Worm (Caenorhabditis elegans) whole organism, L2 larva: ENCODE measurements around the gene B0432.11.
A peak's percentile ranks its signal among the peaks of the same experiment; 100 is the strongest.

Experiments used
- C34F6.9 ChIP-seq: fragments of 150-350 bp; optimal IDR thresholded peaks from 2 replicates; lab custom pipeline; 2014; ENCODE audit warnings: missing biosample characterization, missing genetic modification characterization
- F13H6.1 ChIP-seq: sonication (generic microtip); optimal IDR thresholded peaks from 2 replicates; lab custom pipeline; 2016; ENCODE audit warnings: missing genetic modification characterization, missing compliant biosample characterization
- ZK546.5 ChIP-seq: sonication (generic microtip); optimal IDR thresholded peaks from 2 replicates; lab custom pipeline; 2017; ENCODE audit warnings: missing biosample characterization, missing genetic modification characterization
- ceh-16 ChIP-seq: fragments of 150-350 bp; optimal IDR thresholded peaks from 2 replicates; lab custom pipeline; 2014; ENCODE audit warnings: missing biosample characterization, missing genetic modification characterization
- crh-2 ChIP-seq: sonication (generic microtip); optimal IDR thresholded peaks from 2 replicates; lab custom pipeline; 2017; ENCODE audit warnings: missing biosample characterization, missing genetic modification characterization
- dmd-4 ChIP-seq: sonication (generic microtip); optimal IDR thresholded peaks from 2 replicates; lab custom pipeline; 2017; ENCODE audit warnings: missing biosample characterization, missing genetic modification characterization
- elt-1 ChIP-seq: fragments of 150-350 bp; optimal IDR thresholded peaks from 2 replicates; lab custom pipeline; 2014; ENCODE audit warnings: missing biosample characterization, missing genetic modification characterization
- elt-3 ChIP-seq: sonication (generic microtip); optimal IDR thresholded peaks from 2 replicates; lab custom pipeline; 2017; ENCODE audit warnings: missing biosample characterization, missing genetic modification characterization
- fos-1 ChIP-seq: fragments of 150-350 bp; optimal IDR thresholded peaks from 2 replicates; lab custom pipeline; 2014; ENCODE audit warnings: missing biosample characterization, missing genetic modification characterization
- gmeb-1 ChIP-seq: fragments of 150-350 bp; optimal IDR thresholded peaks from 2 replicates; lab custom pipeline; 2014; ENCODE audit warnings: missing biosample characterization, missing genetic modification characterization
- lin-11 ChIP-seq: fragments of 150-350 bp; sonication (generic microtip); optimal IDR thresholded peaks from 2 replicates; lab custom pipeline; 2014; ENCODE audit warnings: missing biosample characterization, missing genetic modification characterization, inconsistent platforms, mixed read lengths
- lin-13 ChIP-seq: fragments of 150-350 bp; optimal IDR thresholded peaks from 2 replicates; lab custom pipeline; 2014; ENCODE audit warnings: missing biosample characterization, missing genetic modification reagents, missing genetic modification characterization
- lin-39 ChIP-seq: fragments of 150-350 bp; optimal IDR thresholded peaks from 2 replicates; lab custom pipeline; 2014; ENCODE audit warnings: missing biosample characterization, missing genetic modification reagents, missing genetic modification characterization
- lsy-2 ChIP-seq, 2 experiments: fragments of 150-350 bp in 1 of 2; sonication (generic microtip) in 1 of 2; optimal IDR thresholded peaks; 2 replicates each; lab custom pipeline; 2014 to 2017; ENCODE audit warnings: missing biosample characterization in 2 of 2, missing genetic modification characterization in 2 of 2
- mab-5 ChIP-seq: fragments of 150-350 bp; optimal IDR thresholded peaks from 2 replicates; lab custom pipeline; 2014; ENCODE audit warnings: missing biosample characterization, missing genetic modification characterization
- mbf-1 ChIP-seq: sonication (generic microtip); optimal IDR thresholded peaks from 2 replicates; lab custom pipeline; 2017; ENCODE audit warnings: missing biosample characterization, missing genetic modification characterization
- mdl-1 ChIP-seq, 2 experiments: fragments of 150-350 bp in 1 of 2; sonication (generic microtip) in 1 of 2; optimal IDR thresholded peaks; 2 replicates each; lab custom pipeline; 2017; ENCODE audit warnings: missing biosample characterization in 2 of 2, missing genetic modification characterization in 2 of 2
- nhr-12 ChIP-seq: fragments of 150-350 bp; optimal IDR thresholded peaks from 2 replicates; lab custom pipeline; 2014; ENCODE audit warnings: missing biosample characterization, missing genetic modification characterization
- nhr-21 ChIP-seq: fragments of 150-350 bp; optimal IDR thresholded peaks from 2 replicates; lab custom pipeline; 2014; ENCODE audit warnings: missing biosample characterization, missing genetic modification characterization
- nhr-237 ChIP-seq: fragments of 150-350 bp; optimal IDR thresholded peaks from 2 replicates; lab custom pipeline; 2014; ENCODE audit warnings: missing biosample characterization, missing genetic modification characterization
- nhr-25 ChIP-seq: fragments of 150-350 bp; sonication (generic microtip); optimal IDR thresholded peaks from 3 replicates; lab custom pipeline; 2014; ENCODE audit warnings: missing biosample characterization, missing genetic modification characterization
- nhr-6 ChIP-seq: fragments of 150-350 bp; optimal IDR thresholded peaks from 2 replicates; lab custom pipeline; 2014; ENCODE audit warnings: missing biosample characterization, missing genetic modification characterization
- nhr-77 ChIP-seq: fragments of 150-350 bp; optimal IDR thresholded peaks from 2 replicates; lab custom pipeline; 2014; ENCODE audit warnings: missing biosample characterization, missing genetic modification characterization
- peb-1 ChIP-seq: fragments of 150-350 bp; optimal IDR thresholded peaks from 2 replicates; lab custom pipeline; 2014; ENCODE audit warnings: missing biosample characterization, missing genetic modification characterization
- sem-4 ChIP-seq: fragments of 150-350 bp; optimal IDR thresholded peaks from 2 replicates; lab custom pipeline; 2014; ENCODE audit warnings: missing biosample characterization, missing genetic modification reagents, missing genetic modification characterization
- sma-3 ChIP-seq: sonication (generic microtip); optimal IDR thresholded peaks from 2 replicates; lab custom pipeline; 2016; ENCODE audit warnings: missing genetic modification reagents, missing genetic modification characterization, missing compliant biosample characterization
- sma-9 ChIP-seq, 2 experiments: fragments of 150-350 bp in 1 of 2; sonication (generic microtip) in 1 of 2; optimal IDR thresholded peaks; 2 replicates each; lab custom pipeline; 2014 to 2016; ENCODE audit warnings: missing genetic modification characterization in 2 of 2, mild to moderate bottlenecking in 1 of 2, missing biosample characterization in 1 of 2, missing compliant biosample characterization in 1 of 2, missing genetic modification reagents in 1 of 2, moderate library complexity in 1 of 2
- snpc-4 ChIP-seq: fragments of 150-350 bp; optimal IDR thresholded peaks from 2 replicates; lab custom pipeline; 2014; ENCODE audit warnings: missing biosample characterization, missing genetic modification characterization
- unc-55 ChIP-seq: fragments of 150-350 bp; sonication (generic microtip); optimal IDR thresholded peaks from 3 replicates; lab custom pipeline; 2014; ENCODE audit warnings: missing biosample characterization, missing genetic modification reagents, missing genetic modification characterization
- unc-62 ChIP-seq: fragments of 150-350 bp; optimal IDR thresholded peaks from 2 replicates; lab custom pipeline; 2014; ENCODE audit warnings: missing biosample characterization, missing genetic modification reagents, missing genetic modification characterization
- zag-1 ChIP-seq: fragments of 150-350 bp; optimal IDR thresholded peaks from 2 replicates; lab custom pipeline; 2014; ENCODE audit warnings: missing biosample characterization, missing genetic modification characterization
- ztf-1 ChIP-seq: fragments of 200-800 bp; sonication (Bioruptor generic); conservative IDR thresholded peaks from 2 replicates; pipeline ENCODE4 v1.3.6; 2022; ENCODE audit warnings: missing genetic modification characterization, missing compliant biosample characterization
- ztf-4 ChIP-seq: fragments of 150-350 bp; optimal IDR thresholded peaks from 2 replicates; lab custom pipeline; 2014; ENCODE audit warnings: missing biosample characterization, missing genetic modification characterization

B0432.11 gene

ce11 chrII:285627-286550 lies 8.6 kb downstream of the B0432.11 start, which contains the start of gene B0432.10 (continued):
- TF ChIP-seq sma-9 (GFP tag; optimal IDR thresholded peaks at IDR 0.05; lab: Kevin White, UChicago), result peak; percentile 75
- TF ChIP-seq sma-9 (tag; optimal IDR thresholded peaks at IDR 0.05; lab: Kevin White, UChicago), result no peak
- peak; percentile 81 to 92 for TF ChIP-seq lsy-2 (tag; optimal IDR thresholded peaks at IDR 0.05; lab: Kevin White, UChicago)
- peak; percentile 74 for TF ChIP-seq F13H6.1 (tag; lab: Kevin White, UChicago)
- peak; percentile 71 for TF ChIP-seq mab-5 (tag; lab: Kevin White, UChicago)
- peak; percentile 87 for TF ChIP-seq lin-13
- peak; percentile 82 for TF ChIP-seq nhr-25 (tag; lab: Kevin White, UChicago)
- no peak for TF ChIP-seq mbf-1 (tag; lab: Kevin White, UChicago)
- TF ChIP-seq, all 48 proteins: peak for 25

ce11 chrII:283594-283993 lies 10.9 kb downstream of the B0432.11 start, which contains the start of gene B0432.9:
Gene B0432.9 (minus strand): TSS chrII:283694.
- TF ChIP-seq nhr-21, result no peak
- TF ChIP-seq unc-62, result no peak

ce11 chrII:282483-282882 lies 12.0 kb downstream of the B0432.11 start, which contains the start of gene trul-1:
Gene trul-1 (minus strand): TSS chrII:282583.
- no peak for TF ChIP-seq dmd-4 (tag; lab: Kevin White, UChicago)
- TF ChIP-seq lin-39 (tag; lab: Kevin White, UChicago), result no peak
- no peak for TF ChIP-seq mbf-1 (tag; lab: Kevin White, UChicago)
- TF ChIP-seq sma-3 (GFP tag; lab: Kevin White, UChicago), result no peak
- TF ChIP-seq ZK546.5, result no peak
- no peak for TF ChIP-seq ceh-16
- TF ChIP-seq unc-55 (GFP tag; lab: Kevin White, UChicago), result no peak
- TF ChIP-seq F13H6.1 (tag; lab: Kevin White, UChicago), result no peak
- TF ChIP-seq sem-4 (tag; lab: Kevin White, UChicago), result no peak
- no peak for TF ChIP-seq peb-1 (tag; lab: Kevin White, UChicago)
- no peak for TF ChIP-seq fos-1 (tag; lab: Kevin White, UChicago)
- no peak for TF ChIP-seq crh-2 (tag; lab: Kevin White, UChicago)
- no peak for TF ChIP-seq nhr-237 (tag; lab: Kevin White, UChicago)
- no peak for TF ChIP-seq nhr-77 (tag; lab: Kevin White, UChicago)
- no peak for TF ChIP-seq elt-3
- TF ChIP-seq elt-1, result no peak

- TF ChIP-seq snpc-4 (tag; lab: Kevin White, UChicago) (no peak), gmeb-1 (tag; lab: Kevin White, UChicago) (no peak), sma-3 (GFP tag; lab: Kevin White, UChicago) (no peak), ztf-4 (tag; lab: Kevin White, UChicago) (no peak), ceh-16 (no peak), unc-55 (GFP tag; lab: Kevin White, UChicago) (no peak), lin-13 (no peak), nhr-6 (tag; lab: Kevin White, UChicago) (no peak), nhr-12 (tag; lab: Kevin White, UChicago) (no peak), mbf-1 (tag; lab: Kevin White, UChicago) (no peak), crh-2 (tag; lab: Kevin White, UChicago) (no peak), ztf-1 (GFP tag; lab: Robert Waterston, UW) (no peak), zag-1 (tag; lab: Kevin White, UChicago) (no peak), F13H6.1 (tag; lab: Kevin White, UChicago) (no peak), lin-11 (no peak), sem-4 (tag; lab: Kevin White, UChicago) (no peak)
- TF ChIP-seq, all 48 proteins: peak for 0
Observed at ce11 chrII:278636-279035, 15.9 kb downstream of the B0432.11 start, which contains the start of gene B0432.8. Gene B0432.8 (minus strand): TSS chrII:278736.

- no peak for TF ChIP-seq C34F6.9 (tag; lab: Kevin White, UChicago)
- no peak for TF ChIP-seq peb-1 (tag; lab: Kevin White, UChicago)
- TF ChIP-seq mdl-1 (tag; optimal IDR thresholded peaks at IDR 0.05; lab: Kevin White, UChicago), result no peak
- no peak for TF ChIP-seq mab-5 (tag; lab: Kevin White, UChicago)
- no peak for TF ChIP-seq sma-3 (GFP tag; lab: Kevin White, UChicago)
- no peak for TF ChIP-seq sma-9 (GFP tag; optimal IDR thresholded peaks at IDR 0.05; lab: Kevin White, UChicago)
- no peak for TF ChIP-seq sma-9 (tag; optimal IDR thresholded peaks at IDR 0.05; lab: Kevin White, UChicago)
- no peak for TF ChIP-seq dmd-4 (tag; lab: Kevin White, UChicago)
- TF ChIP-seq lsy-2 (tag; optimal IDR thresholded peaks at IDR 0.05; lab: Kevin White, UChicago), result no peak
- no peak for TF ChIP-seq nhr-12 (tag; lab: Kevin White, UChicago)
Observed at ce11 chrII:273872-274271, 20.6 kb downstream of the B0432.11 start, which contains the start of gene B0432.7. Gene B0432.7 (minus strand): TSS chrII:273972.
